Worm (Caenorhabditis elegans): ENCODE measurements around the gene catp-4.
"Not testable (repeated sequence)": the region's sequence is repeated elsewhere in the genome, so short reads cannot be mapped to it uniquely, and the experiment has no call there.

- TF ChIP-seq che-1 (tag; optimal IDR thresholded peaks at IDR 0.05); ama-1 (optimal IDR thresholded peaks at IDR 0.05); lin-11 (tag; optimal IDR thresholded peaks at IDR 0.05); pax-1 (tag; optimal IDR thresholded peaks at IDR 0.05); dve-1 (tag; optimal IDR thresholded peaks at IDR 0.05); pqm-1 (tag; optimal IDR thresholded peaks at IDR 0.05); dmd-4 (tag; optimal IDR thresholded peaks at IDR 0.05; ENCODE audit: borderline replicate concordance); sox-4 (tag; optimal IDR thresholded peaks at IDR 0.05); ceh-9 (tag; optimal IDR thresholded peaks at IDR 0.05); ceh-34 (tag; optimal IDR thresholded peaks at IDR 0.05); nfya-1 (tag; optimal IDR thresholded peaks at IDR 0.05); sdc-2 (tag; optimal IDR thresholded peaks at IDR 0.05); ceh-6 (GFP tag; optimal IDR thresholded peaks at IDR 0.05): not testable (repeated sequence)
- peak; percentile 7 for TF ChIP-seq unc-42 (tag; optimal IDR thresholded peaks at IDR 0.05)
Measured at ce11 chrII:14563766-14564370, 29.5 kb upstream of the catp-4 start.

Measured in whole organism, late embryonic.